Fruit fly (Drosophila melanogaster) whole organism, embryonic: ENCODE results near the gene CG1572.

Experiments used
- CG14441 ChIP-seq: fragments of 200-800 bp; sonication (Bioruptor generic); IDR thresholded peaks from 2 replicates; pipeline ENCODE4 v1.3.6; 2022; ENCODE audit warnings: missing biosample characterization, missing genetic modification characterization
- CG15696 ChIP-seq: fragments of 200-800 bp; sonication (Bioruptor generic); optimal IDR thresholded peaks from 2 replicates; lab custom pipeline; 2019; ENCODE audit warnings: missing biosample characterization, mild to moderate bottlenecking, missing genetic modification characterization, moderate library complexity
- CG17328 ChIP-seq: fragments of 200-800 bp; sonication (Bioruptor generic); IDR thresholded peaks from 2 replicates; pipeline ENCODE4 v1.3.6; 2022; ENCODE audit warnings: missing biosample characterization, missing genetic modification characterization
- CG1832 ChIP-seq: fragments of 200-800 bp; sonication (Bioruptor generic); optimal IDR thresholded peaks from 2 replicates; lab custom pipeline; 2017; ENCODE audit warnings: missing biosample characterization, mild to moderate bottlenecking, missing genetic modification characterization, inconsistent platforms
- CG2120 ChIP-seq: fragments of 200-800 bp; sonication (Bioruptor generic); optimal IDR thresholded peaks from 3 replicates; lab custom pipeline; 2016; ENCODE audit warnings: missing biosample characterization, missing genetic modification characterization
- CG31365 ChIP-seq: fragments of 200-800 bp; sonication (Bioruptor generic); optimal IDR thresholded peaks from 2 replicates; lab custom pipeline; 2018; ENCODE audit warnings: missing biosample characterization, mild to moderate bottlenecking, missing genetic modification characterization
- CG32767 ChIP-seq: fragments of 200-800 bp; sonication (Bioruptor generic); IDR thresholded peaks from 2 replicates; pipeline ENCODE4 v1.3.6; 2022; ENCODE audit warnings: missing biosample characterization, missing genetic modification characterization
- CG4820 ChIP-seq: fragments of 200-800 bp; sonication (Bioruptor generic); optimal IDR thresholded peaks from 3 replicates; lab custom pipeline; 2016; ENCODE audit warnings: missing biosample characterization, missing genetic modification characterization
- CG6791 ChIP-seq: fragments of 200-800 bp; sonication (Bioruptor generic); IDR thresholded peaks from 3 replicates; pipeline ENCODE4 v1.3.6; 2022; ENCODE audit warnings: missing biosample characterization, missing genetic modification characterization; ENCODE audit not compliant: partially characterized antibody
- CG7271 ChIP-seq: fragments of 200-800 bp; sonication (Bioruptor generic); optimal IDR thresholded peaks from 2 replicates; lab custom pipeline; 2018; ENCODE audit warnings: missing biosample characterization, mild to moderate bottlenecking, missing genetic modification characterization, moderate library complexity
- CG7372 ChIP-seq: fragments of 200-800 bp; sonication (Bioruptor generic); IDR thresholded peaks from 2 replicates; pipeline ENCODE4 v1.3.6; 2022; ENCODE audit warnings: missing biosample characterization, missing genetic modification characterization
- CHES-1-like ChIP-seq: fragments of 200-800 bp; sonication (Bioruptor generic); optimal IDR thresholded peaks from 2 replicates; lab custom pipeline; 2016; ENCODE audit warnings: missing biosample characterization, missing genetic modification characterization
- Dfd ChIP-seq, 2 experiments: fragments of >200 bp; optimal IDR thresholded peaks; 2 replicates each; lab custom pipeline; 2017; ENCODE audit warnings: missing biosample characterization in 2 of 2, missing genetic modification characterization in 2 of 2
- Dip3 ChIP-seq: fragments of 200-800 bp; sonication (Bioruptor generic); optimal IDR thresholded peaks from 3 replicates; lab custom pipeline; 2016; ENCODE audit warnings: missing biosample characterization, missing genetic modification characterization
- E2f2 ChIP-seq: fragments of 200-800 bp; sonication (Bioruptor generic); IDR thresholded peaks from 2 replicates; pipeline ENCODE4 v1.3.6; 2022; ENCODE audit warnings: missing biosample characterization, missing genetic modification characterization
- Fer2 ChIP-seq: fragments of 200-800 bp; sonication (Bioruptor generic); optimal IDR thresholded peaks from 2 replicates; lab custom pipeline; 2018; ENCODE audit warnings: missing biosample characterization, mild to moderate bottlenecking, missing genetic modification characterization, moderate library complexity
- HHEX ChIP-seq: fragments of 200-800 bp; sonication (Bioruptor generic); optimal IDR thresholded peaks from 3 replicates; lab custom pipeline; 2017; ENCODE audit warnings: missing biosample characterization, mild to moderate bottlenecking, missing genetic modification characterization, missing genetic modification reagents
- Hmr ChIP-seq: fragments of 200-800 bp; sonication (Bioruptor generic); optimal IDR thresholded peaks from 3 replicates; lab custom pipeline; 2017; ENCODE audit warnings: mild to moderate bottlenecking, missing biosample characterization, missing genetic modification reagents, missing genetic modification characterization
- Hsf ChIP-seq: fragments of 200-800 bp; sonication (Bioruptor generic); optimal IDR thresholded peaks from 3 replicates; lab custom pipeline; 2016; ENCODE audit warnings: missing biosample characterization, missing genetic modification characterization
- Lim3 ChIP-seq: fragments of 200-800 bp; sonication (Bioruptor generic); IDR thresholded peaks from 2 replicates; pipeline ENCODE4 v1.3.6; 2022; ENCODE audit warnings: missing biosample characterization, missing genetic modification characterization
- MTF-1 ChIP-seq: fragments of 200-800 bp; sonication (Bioruptor generic); optimal IDR thresholded peaks from 2 replicates; lab custom pipeline; 2018; ENCODE audit warnings: missing biosample characterization, mild to moderate bottlenecking, missing genetic modification characterization, borderline replicate concordance
- Mad ChIP-seq: fragments of 200-800 bp; sonication (Bioruptor generic); optimal IDR thresholded peaks from 2 replicates; lab custom pipeline; 2016; ENCODE audit warnings: missing biosample characterization, missing genetic modification characterization
- Max ChIP-seq: fragments of 200-800 bp; sonication (Bioruptor generic); optimal IDR thresholded peaks from 2 replicates; lab custom pipeline; 2016; ENCODE audit warnings: missing biosample characterization, mild to moderate bottlenecking, missing genetic modification characterization
- Neu2 ChIP-seq: fragments of 200-800 bp; sonication (Bioruptor generic); optimal IDR thresholded peaks from 3 replicates; lab custom pipeline; 2016; ENCODE audit warnings: missing biosample characterization, missing genetic modification characterization, borderline replicate concordance
- Optix ChIP-seq: fragments of 200-800 bp; sonication (Bioruptor generic); IDR thresholded peaks from 3 replicates; pipeline ENCODE4 v1.3.6; 2022; ENCODE audit warnings: missing biosample characterization, missing genetic modification characterization
- Sin3A ChIP-seq: fragments of >200 bp; optimal IDR thresholded peaks from 2 replicates; lab custom pipeline; 2018
- Sry-δ ChIP-seq: fragments of 200-800 bp; sonication (Bioruptor generic); optimal IDR thresholded peaks from 2 replicates; lab custom pipeline; 2016; ENCODE audit warnings: missing biosample characterization, missing genetic modification characterization
- al ChIP-seq: fragments of 200-800 bp; sonication (Bioruptor generic); IDR thresholded peaks from 2 replicates; pipeline ENCODE4 v1.3.6; 2022; ENCODE audit warnings: missing biosample characterization, missing genetic modification characterization
- ash1 ChIP-seq: fragments of 200-800 bp; sonication (Bioruptor generic); optimal IDR thresholded peaks from 2 replicates; lab custom pipeline; 2018; ENCODE audit warnings: missing biosample characterization, mild to moderate bottlenecking, missing genetic modification characterization
- ato ChIP-seq: fragments of 200-800 bp; sonication (Bioruptor generic); IDR thresholded peaks from 2 replicates; pipeline ENCODE4 v1.3.6; 2022; ENCODE audit warnings: missing biosample characterization, missing genetic modification characterization; ENCODE audit not compliant: partially characterized antibody
- danr ChIP-seq: fragments of 200-800 bp; sonication (Bioruptor generic); IDR thresholded peaks from 2 replicates; pipeline ENCODE4 v1.3.6; 2022; ENCODE audit warnings: missing biosample characterization, missing genetic modification characterization
- gcm2 ChIP-seq: fragments of 200-800 bp; sonication (Bioruptor generic); optimal IDR thresholded peaks from 2 replicates; lab custom pipeline; 2016; ENCODE audit warnings: missing biosample characterization, missing genetic modification characterization
- her ChIP-seq: fragments of 200-800 bp; sonication (Bioruptor generic); optimal IDR thresholded peaks from 2 replicates; lab custom pipeline; 2016; ENCODE audit warnings: missing biosample characterization, missing genetic modification characterization
- jigr1 ChIP-seq: fragments of 200-800 bp; sonication (Bioruptor generic); IDR thresholded peaks from 3 replicates; pipeline ENCODE4 v1.3.6; 2022; ENCODE audit warnings: missing biosample characterization, missing genetic modification characterization
- jing ChIP-seq: fragments of 200-800 bp; sonication (Bioruptor generic); optimal IDR thresholded peaks from 2 replicates; lab custom pipeline; 2018; ENCODE audit warnings: missing biosample characterization, mild to moderate bottlenecking, missing genetic modification characterization
- kay ChIP-seq: fragments of 200-800 bp; sonication (Bioruptor generic); optimal IDR thresholded peaks from 2 replicates; lab custom pipeline; 2016; ENCODE audit warnings: missing biosample characterization, missing genetic modification characterization
- knrl ChIP-seq: fragments of 200-800 bp; sonication (Bioruptor generic); IDR thresholded peaks from 3 replicates; pipeline ENCODE4 v1.3.6; 2022; ENCODE audit warnings: missing biosample characterization, missing genetic modification characterization; ENCODE audit not compliant: partially characterized antibody
- lbe ChIP-seq: fragments of 200-800 bp; sonication (Bioruptor generic); optimal IDR thresholded peaks from 2 replicates; lab custom pipeline; 2016; ENCODE audit warnings: missing biosample characterization, mild to moderate bottlenecking, missing genetic modification characterization
- mld ChIP-seq: fragments of 200-800 bp; sonication (Bioruptor generic); IDR thresholded peaks from 3 replicates; pipeline ENCODE4 v1.3.6; 2022; ENCODE audit warnings: missing biosample characterization, missing genetic modification characterization; ENCODE audit not compliant: partially characterized antibody
- pho ChIP-seq: fragments of 200-800 bp; sonication (Bioruptor generic); optimal IDR thresholded peaks from 2 replicates; lab custom pipeline; 2016; ENCODE audit warnings: missing biosample characterization, missing genetic modification characterization
- phol ChIP-seq: fragments of 200-800 bp; sonication (Bioruptor generic); optimal IDR thresholded peaks from 3 replicates; lab custom pipeline; 2018; ENCODE audit warnings: missing biosample characterization, mild to moderate bottlenecking, missing genetic modification characterization, moderate library complexity
- psq ChIP-seq: fragments of 200-800 bp; sonication (Bioruptor generic); optimal IDR thresholded peaks from 2 replicates; lab custom pipeline; 2017; ENCODE audit warnings: missing biosample characterization, missing genetic modification characterization
- repo ChIP-seq: fragments of 200-800 bp; sonication (Bioruptor generic); optimal IDR thresholded peaks from 2 replicates; lab custom pipeline; 2016; ENCODE audit warnings: missing biosample characterization, missing genetic modification characterization
- row ChIP-seq: fragments of 200-800 bp; sonication (Bioruptor generic); IDR thresholded peaks from 3 replicates; pipeline ENCODE4 v1.3.6; 2022; ENCODE audit warnings: missing biosample characterization, missing genetic modification characterization
- sens ChIP-seq: fragments of 200-800 bp; sonication (Bioruptor generic); peaks from one replicate; lab custom pipeline; 2016; ENCODE audit warnings: missing biosample characterization, missing genetic modification characterization
- sug ChIP-seq: fragments of 200-800 bp; optimal IDR thresholded peaks from 2 replicates; lab custom pipeline; 2019; ENCODE audit warnings: missing biosample characterization, mild to moderate bottlenecking, missing genetic modification characterization, moderate library complexity
- twi ChIP-seq: fragments of 200-800 bp; optimal IDR thresholded peaks from 2 replicates; lab custom pipeline; 2019; ENCODE audit warnings: missing biosample characterization, mild to moderate bottlenecking, missing genetic modification characterization, moderate library complexity
- vfl ChIP-seq: fragments of 200-800 bp; sonication (Bioruptor generic); optimal IDR thresholded peaks from 2 replicates; lab custom pipeline; 2016; ENCODE audit warnings: missing biosample characterization, missing genetic modification characterization
- wor ChIP-seq: fragments of 200-800 bp; sonication (Bioruptor generic); IDR thresholded peaks from 2 replicates; pipeline ENCODE4 v1.3.6; 2022; ENCODE audit warnings: missing biosample characterization, missing genetic modification characterization
- zen2 ChIP-seq: fragments of 200-800 bp; sonication (Bioruptor generic); IDR thresholded peaks from 3 replicates; pipeline ENCODE4 v1.3.6; 2022; ENCODE audit warnings: missing biosample characterization, missing genetic modification characterization; ENCODE audit not compliant: partially characterized antibody
- zf30C ChIP-seq: fragments of 200-800 bp; sonication (Bioruptor generic); optimal IDR thresholded peaks from 3 replicates; lab custom pipeline; 2018; ENCODE audit warnings: missing biosample characterization, mild to moderate bottlenecking, missing genetic modification characterization
- zfh1 ChIP-seq: fragments of 200-800 bp; sonication (Bioruptor generic); IDR thresholded peaks from 3 replicates; pipeline ENCODE4 v1.3.6; 2022; ENCODE audit warnings: missing biosample characterization, missing genetic modification characterization

Gene CG1572

dm6 chrX:11518435-11518834 lies 40.0 kb downstream of the CG1572 start (continued):
- TF ChIP-seq pho = peak; percentile 34
- TF ChIP-seq danr = 0 out of 2 replicates have a peak, but pooled peaks have one; percentile 41
- TF ChIP-seq row (GFP tag; lab: Robert Waterston, UW) = peak; percentile 84
- no peak for TF ChIP-seq ato (GFP tag; lab: Robert Waterston, UW)
- TF ChIP-seq vfl (GFP tag; lab: Kevin White, UChicago) = peak; percentile 41
- TF ChIP-seq her (GFP tag; lab: Kevin White, UChicago) = no peak
- no peak for TF ChIP-seq Lim3 (GFP tag; lab: Robert Waterston, UW)
- TF ChIP-seq Fer2 = peak; percentile 61
- TF ChIP-seq phol (tag; lab: Kevin White, UChicago) = peak; percentile 61
- TF ChIP-seq CG32767 (GFP tag; lab: Robert Waterston, UW) = peak; percentile 55; the same call in 1 of the 2 replicates
- TF ChIP-seq jigr1 = 0 out of 3 replicates have a peak, but pooled peaks have one; percentile 23
- peak; percentile 41; the same call in 1 of the 2 replicates for TF ChIP-seq wor
- no peak for TF ChIP-seq Neu2 (GFP tag; lab: Kevin White, UChicago)
- peak; percentile 79 for TF ChIP-seq CG2120 (GFP tag; lab: Kevin White, UChicago)
- TF ChIP-seq zf30C = no peak
- TF ChIP-seq CG6791 (GFP tag; lab: Robert Waterston, UW) = no peak
- TF ChIP-seq lbe (GFP tag; lab: Kevin White, UChicago) = no peak
- no peak for TF ChIP-seq mld
- TF ChIP-seq CG17328 (GFP tag; lab: Robert Waterston, UW) = peak; percentile 79
- no peak for TF ChIP-seq zen2
- peak; percentile 56 for TF ChIP-seq Mad
- peak; percentile 89 for TF ChIP-seq CG14441 (GFP tag; lab: Robert Waterston, UW)
- TF ChIP-seq Dfd (GFP tag; optimal IDR thresholded peaks at IDR 0.05; lab: Kevin White, UChicago) = no peak
- no peak for TF ChIP-seq Sry-δ (GFP tag; lab: Kevin White, UChicago)
- TF ChIP-seq psq (GFP tag; lab: Kevin White, UChicago) = no peak
- peak; percentile 83 for TF ChIP-seq CG7372
- TF ChIP-seq twi = peak; percentile 8
- TF ChIP-seq Sin3A = no peak
- peak; percentile 55 for TF ChIP-seq E2f2 (GFP tag; lab: Robert Waterston, UW)
- no peak for TF ChIP-seq CG1832 (GFP tag; lab: Kevin White, UChicago)
- peak; percentile 55 for TF ChIP-seq MTF-1 (GFP tag; lab: Kevin White, UChicago)
- TF ChIP-seq kay (GFP tag; lab: Kevin White, UChicago) = peak; percentile 35
- TF ChIP-seq CG15696 (tag; lab: Kevin White, UChicago) = no peak
- no peak for TF ChIP-seq CG7271 (tag; lab: Kevin White, UChicago)
- peak; percentile 8 for TF ChIP-seq Max (GFP tag; lab: Kevin White, UChicago)
- peak; percentile 55 for TF ChIP-seq Hsf (GFP tag; lab: Kevin White, UChicago)
- TF ChIP-seq jing (GFP tag; lab: Kevin White, UChicago) = peak; percentile 8
- peak; percentile 70; the same call in 2 of the 3 replicates for TF ChIP-seq Optix (GFP tag; lab: Robert Waterston, UW)
- no peak for TF ChIP-seq CG31365 (tag; lab: Kevin White, UChicago)
- no peak for TF ChIP-seq gcm2
- TF ChIP-seq repo = no peak
- peak; percentile 86 for TF ChIP-seq sens (GFP tag; lab: Kevin White, UChicago)
- peak; percentile 40 for TF ChIP-seq Dip3 (GFP tag; lab: Kevin White, UChicago)
- peak; percentile 80 for TF ChIP-seq al (GFP tag; lab: Robert Waterston, UW)
- TF ChIP-seq sug (tag; lab: Kevin White, UChicago) = peak; percentile 46
- no peak for TF ChIP-seq knrl (GFP tag; lab: Robert Waterston, UW)
- TF ChIP-seq ash1 = no peak
- peak; percentile 70; the same call in 2 of the 3 replicates for TF ChIP-seq zfh1
- peak; percentile 75 for TF ChIP-seq HHEX (GFP tag; lab: Kevin White, UChicago)
- peak; percentile 48 for TF ChIP-seq CG4820 (GFP tag; lab: Kevin White, UChicago)
- peak; percentile 71 for TF ChIP-seq Hmr (GFP tag; lab: Kevin White, UChicago)
- TF ChIP-seq CHES-1-like (GFP tag; lab: Kevin White, UChicago) = no peak
